Fruit fly (Drosophila melanogaster) whole organism, embryonic: ENCODE data around the gene Ugt37B1.

Experiments used
- Aef1 ChIP-seq: fragments of 200-800 bp; sonication (Bioruptor generic); IDR thresholded peaks from 3 replicates; pipeline ENCODE4 v1.3.6; 2022; ENCODE audit warnings: missing biosample characterization, missing genetic modification characterization
- CG12236 ChIP-seq: fragments of 200-800 bp; sonication (Bioruptor generic); optimal IDR thresholded peaks from 2 replicates; lab custom pipeline; 2016; ENCODE audit warnings: missing biosample characterization, missing genetic modification characterization
- CG8359 ChIP-seq: fragments of 200-800 bp; sonication (Bioruptor generic); optimal IDR thresholded peaks from 2 replicates; lab custom pipeline; 2017; ENCODE audit warnings: missing biosample characterization, mild to moderate bottlenecking, missing genetic modification characterization, borderline replicate concordance
- D ChIP-seq, 2 experiments: fragments of 200-800 bp in 1 of 2; fragments of >200 bp in 1 of 2; sonication (Bioruptor generic) in 1 of 2; optimal IDR thresholded peaks; 2 replicates in 1 of 2; 3 replicates in 1 of 2; lab custom pipeline; 2017; ENCODE audit warnings: mild to moderate bottlenecking in 1 of 2, missing biosample characterization in 1 of 2, missing genetic modification characterization in 1 of 2, missing genetic modification reagents in 1 of 2
- Dfd ChIP-seq, 2 experiments: fragments of >200 bp; optimal IDR thresholded peaks; 2 replicates each; lab custom pipeline; 2017; ENCODE audit warnings: missing biosample characterization in 2 of 2, missing genetic modification characterization in 2 of 2
- br ChIP-seq: fragments of >200 bp; optimal IDR thresholded peaks from 2 replicates; lab custom pipeline; 2017
- knrl ChIP-seq: fragments of 200-800 bp; sonication (Bioruptor generic); IDR thresholded peaks from 3 replicates; pipeline ENCODE4 v1.3.6; 2022; ENCODE audit warnings: missing biosample characterization, missing genetic modification characterization; ENCODE audit not compliant: partially characterized antibody
- lov ChIP-seq, 2 experiments: fragments of 200-800 bp in 1 of 2; fragments of >200 bp in 1 of 2; sonication (Bioruptor generic) in 1 of 2; IDR thresholded peaks in 1 of 2; optimal IDR thresholded peaks in 1 of 2; 2 replicates in 1 of 2; 3 replicates in 1 of 2; pipeline versions ENCODE4 v1.3.6 to Lab custom; 2017 to 2022; ENCODE audit warnings: missing biosample characterization in 1 of 2, missing genetic modification characterization in 1 of 2
- phol ChIP-seq: fragments of 200-800 bp; sonication (Bioruptor generic); optimal IDR thresholded peaks from 3 replicates; lab custom pipeline; 2018; ENCODE audit warnings: missing biosample characterization, mild to moderate bottlenecking, missing genetic modification characterization, moderate library complexity

The Ugt37B1 gene

DNA sequence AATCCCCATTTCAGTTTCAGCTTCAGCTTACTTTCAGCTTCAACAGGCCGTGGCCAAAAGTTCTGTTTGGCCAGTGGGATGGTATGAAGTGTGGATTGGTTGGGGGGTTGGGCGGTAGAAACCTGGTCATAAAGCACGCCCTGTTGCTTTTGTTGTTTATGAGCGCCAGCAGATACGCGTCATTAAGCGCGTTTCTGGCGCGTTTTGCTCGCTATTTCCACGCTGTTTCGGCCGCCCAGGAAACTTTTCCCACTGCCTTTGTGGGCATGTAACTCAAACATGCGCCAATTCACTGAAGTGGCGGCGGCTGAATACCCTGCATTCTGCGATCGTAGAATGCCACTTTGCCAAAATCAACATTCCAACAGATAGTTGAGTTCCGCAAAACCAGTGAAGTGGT lies 51.1 kb downstream of the Ugt37B1 start:
- TF ChIP-seq phol: no peak
- TF ChIP-seq Dfd (GFP tag; optimal IDR thresholded peaks at IDR 0.05; lab: Kevin White, UChicago): no peak
- TF ChIP-seq D (optimal IDR thresholded peaks at IDR 0.05; lab: Kevin White, UChicago): no peak
- no peak for TF ChIP-seq D (GFP tag; optimal IDR thresholded peaks at IDR 0.05; lab: Kevin White, UChicago)
- TF ChIP-seq br (lab: Kevin White, UChicago): no peak
- no peak for TF ChIP-seq CG12236
- TF ChIP-seq knrl (GFP tag; lab: Robert Waterston, UW): no peak
- TF ChIP-seq CG8359 (GFP tag; lab: Kevin White, UChicago): peak; percentile 92
- no peak for TF ChIP-seq Aef1 (GFP tag; lab: Robert Waterston, UW)
- no peak for TF ChIP-seq lov (optimal IDR thresholded peaks at IDR 0.05; lab: Kevin White, UChicago)
- 0 out of 3 replicates have a peak, but pooled peaks have one; percentile 18 for TF ChIP-seq lov (GFP tag; IDR thresholded peaks at IDR 0.05; lab: Robert Waterston, UW)
